Worm (Caenorhabditis elegans) whole organism, midembryonic: ENCODE results near the gene tbx-43.

Source experiments
- T22C8.4 ChIP-seq: fragments of 200-800 bp; sonication (Bioruptor generic); IDR thresholded peaks from 2 replicates; pipeline ENCODE4 v1.3.6; 2022; ENCODE audit warnings: missing genetic modification characterization, missing compliant biosample characterization
- cog-1 ChIP-seq: sonication (generic microtip); optimal IDR thresholded peaks from 2 replicates; lab custom pipeline; 2016; ENCODE audit warnings: missing genetic modification characterization, missing compliant biosample characterization
- flt-1 ChIP-seq: fragments of 200-800 bp; sonication (Bioruptor generic); IDR thresholded peaks from 2 replicates; pipeline ENCODE4 v1.3.6; 2022; ENCODE audit warnings: missing genetic modification characterization, missing compliant biosample characterization
- klf-2 ChIP-seq: fragments of 200-800 bp; sonication (Bioruptor generic); conservative IDR thresholded peaks from 2 replicates; pipeline ENCODE4 v1.3.6; 2022; ENCODE audit warnings: missing genetic modification reagents, missing genetic modification characterization, missing compliant biosample characterization
- med-1 ChIP-seq: sonication (generic microtip); optimal IDR thresholded peaks from 2 replicates; lab custom pipeline; 2017; ENCODE audit warnings: missing genetic modification characterization, mild to moderate bottlenecking, missing compliant biosample characterization, antibody characterized with exemption, missing genetic modification reagents; ENCODE audit not compliant: insufficient read depth
- ref-1 ChIP-seq: fragments of 200-800 bp; sonication (Bioruptor generic); conservative IDR thresholded peaks from 2 replicates; pipeline ENCODE4 v1.3.6; 2022; ENCODE audit warnings: missing genetic modification reagents, missing genetic modification characterization, missing compliant biosample characterization
- tab-1 ChIP-seq: fragments of 200-800 bp; sonication (Bioruptor generic); IDR thresholded peaks from 2 replicates; pipeline ENCODE4 v1.3.6; 2022; ENCODE audit warnings: missing genetic modification characterization, missing compliant biosample characterization
- ztf-23 ChIP-seq: fragments of 200-800 bp; sonication (Bioruptor generic); IDR thresholded peaks from 2 replicates; pipeline ENCODE4 v1.3.6; 2022; ENCODE audit warnings: missing genetic modification reagents, missing genetic modification characterization, missing compliant biosample characterization
- ztf-29 ChIP-seq: fragments of 200-800 bp; sonication (Bioruptor generic); IDR thresholded peaks from 2 replicates; pipeline ENCODE4 v1.3.6; 2022; ENCODE audit warnings: missing genetic modification reagents, missing genetic modification characterization, missing compliant biosample characterization

ce11 chrIII:1758151-1758550 is 11.7 kb downstream of the tbx-43 start, which contains the start of gene Y46E12A.5:
- no peak for TF ChIP-seq flt-1 (GFP tag; lab: Robert Waterston, UW)
- no peak for TF ChIP-seq klf-2 (GFP tag; lab: Robert Waterston, UW)
- no peak for TF ChIP-seq ref-1 (GFP tag; lab: Robert Waterston, UW)
- no peak for TF ChIP-seq tab-1 (GFP tag; lab: Robert Waterston, UW)
- TF ChIP-seq ztf-29, result no peak
- TF ChIP-seq ztf-23 (GFP tag; lab: Robert Waterston, UW), result no peak
- no peak for TF ChIP-seq T22C8.4 (GFP tag; lab: Robert Waterston, UW)
- TF ChIP-seq cog-1 (tag; lab: Kevin White, UChicago), result no peak
- TF ChIP-seq med-1 (GFP tag; lab: Kevin White, UChicago), result no peak
